Worm (Caenorhabditis elegans) whole organism, L1 larva: ENCODE data around the gene nhr-226.
A peak's percentile ranks its signal among the peaks of the same experiment; 100 is the strongest.

Experiments used
- C04F5.9 ChIP-seq: sonication (generic microtip); optimal IDR thresholded peaks from 2 replicates; lab custom pipeline; 2016; ENCODE audit warnings: missing genetic modification characterization, missing compliant biosample characterization
- Y116A8C.19 ChIP-seq: sonication (generic microtip); optimal IDR thresholded peaks from 2 replicates; lab custom pipeline; 2016; ENCODE audit warnings: missing compliant biosample characterization, missing genetic modification characterization, borderline replicate concordance
- aha-1 ChIP-seq: fragments of 150-350 bp; optimal IDR thresholded peaks from 2 replicates; lab custom pipeline; 2014; ENCODE audit warnings: missing biosample characterization, missing genetic modification characterization
- ama-1 ChIP-seq: fragments of 150-350 bp; optimal IDR thresholded peaks from 2 replicates; lab custom pipeline; 2014
- blmp-1 ChIP-seq: fragments of 150-350 bp; optimal IDR thresholded peaks from 2 replicates; lab custom pipeline; 2014; ENCODE audit warnings: missing biosample characterization, missing genetic modification characterization
- ceh-8 ChIP-seq: fragments of 200-800 bp; sonication (Bioruptor generic); optimal IDR thresholded peaks from 2 replicates; lab custom pipeline; 2018; ENCODE audit warnings: mild to moderate bottlenecking, missing genetic modification characterization, moderate library complexity, missing compliant biosample characterization
- ceh-90 ChIP-seq: sonication (generic microtip); optimal IDR thresholded peaks from 2 replicates; lab custom pipeline; 2016; ENCODE audit warnings: missing genetic modification characterization, missing compliant biosample characterization
- dpl-1 ChIP-seq, 3 experiments: fragments of 150-350 bp in 2 of 3; sonication (generic microtip) in 1 of 3; optimal IDR thresholded peaks; 2 replicates each; lab custom pipeline; 2014 to 2017; ENCODE audit warnings: missing biosample characterization in 3 of 3, missing genetic modification characterization in 3 of 3, missing genetic modification reagents in 3 of 3
- dsc-1 ChIP-seq: sonication (generic microtip); optimal IDR thresholded peaks from 2 replicates; lab custom pipeline; 2016; ENCODE audit warnings: mild to moderate bottlenecking, missing genetic modification characterization, missing compliant biosample characterization
- efl-1 ChIP-seq, 4 experiments: fragments of 150-350 bp; optimal IDR thresholded peaks in 3 of 4; peaks in 1 of 4; 1 replicate in 1 of 4; 2 replicates in 3 of 4; lab custom pipeline; 2014; ENCODE audit warnings: missing biosample characterization in 2 of 4, missing genetic modification characterization in 2 of 4, missing genetic modification reagents in 2 of 4
- egl-27 ChIP-seq, 2 experiments: fragments of 150-350 bp in 1 of 2; sonication (generic microtip); optimal IDR thresholded peaks; 3 replicates each; lab custom pipeline; 2017 to 2018; ENCODE audit warnings: missing biosample characterization in 2 of 2, missing genetic modification characterization in 2 of 2, missing genetic modification reagents in 2 of 2
- elt-2 ChIP-seq: sonication (generic microtip); optimal IDR thresholded peaks from 2 replicates; lab custom pipeline; 2016; ENCODE audit warnings: missing genetic modification characterization, mild to moderate bottlenecking, inconsistent platforms, missing compliant biosample characterization, missing genetic modification reagents
- elt-3 ChIP-seq, 6 experiments: fragments of 150-350 bp in 1 of 6; sonication (generic microtip); optimal IDR thresholded peaks; 2 replicates each; lab custom pipeline; 2017 to 2018; ENCODE audit warnings: missing biosample characterization in 6 of 6, missing genetic modification characterization in 6 of 6, inconsistent platforms in 1 of 6
- ets-5 ChIP-seq: fragments of 200-800 bp; sonication (Bioruptor generic); IDR thresholded peaks from 2 replicates; pipeline ENCODE4 v1.3.6; 2022; ENCODE audit warnings: missing genetic modification characterization, missing compliant biosample characterization
- fkh-10 ChIP-seq: sonication (generic microtip); optimal IDR thresholded peaks from 2 replicates; lab custom pipeline; 2017; ENCODE audit warnings: missing biosample characterization, missing genetic modification reagents, missing genetic modification characterization
- fkh-8 ChIP-seq: sonication (generic microtip); optimal IDR thresholded peaks from 2 replicates; lab custom pipeline; 2016; ENCODE audit warnings: mild to moderate bottlenecking, missing genetic modification characterization, missing compliant biosample characterization
- hlh-17 ChIP-seq: fragments of 200-800 bp; sonication (Bioruptor generic); optimal IDR thresholded peaks from 2 replicates; lab custom pipeline; 2018; ENCODE audit warnings: missing genetic modification characterization, mild to moderate bottlenecking, missing compliant biosample characterization, moderate library complexity, borderline replicate concordance
- irx-1 ChIP-seq: sonication (generic microtip); optimal IDR thresholded peaks from 2 replicates; lab custom pipeline; 2016; ENCODE audit warnings: missing genetic modification characterization, missing compliant biosample characterization
- isw-1 ChIP-seq: fragments of 200-800 bp; sonication (Bioruptor generic); IDR thresholded peaks from 2 replicates; pipeline ENCODE4 v1.3.6; 2022; ENCODE audit warnings: missing genetic modification characterization, missing compliant biosample characterization
- jun-1 ChIP-seq: fragments of 150-350 bp; optimal IDR thresholded peaks from 2 replicates; lab custom pipeline; 2014; ENCODE audit warnings: missing biosample characterization, missing genetic modification reagents, missing genetic modification characterization
- lin-13 ChIP-seq: fragments of 150-350 bp; optimal IDR thresholded peaks from 2 replicates; lab custom pipeline; 2014; ENCODE audit warnings: missing biosample characterization, missing genetic modification reagents, missing genetic modification characterization
- lin-14 ChIP-seq: fragments of 200-800 bp; sonication (Bioruptor generic); optimal IDR thresholded peaks from 2 replicates; lab custom pipeline; 2018; ENCODE audit warnings: mild to moderate bottlenecking, missing genetic modification characterization, moderate library complexity, missing compliant biosample characterization
- lin-15B ChIP-seq: fragments of 150-350 bp; sonication (generic microtip); optimal IDR thresholded peaks from 3 replicates; lab custom pipeline; 2014; ENCODE audit warnings: missing biosample characterization, missing genetic modification characterization
- lin-35 ChIP-seq, 2 experiments: fragments of 150-350 bp; optimal IDR thresholded peaks; 2 replicates each; lab custom pipeline; 2014; ENCODE audit warnings: missing biosample characterization in 2 of 2, missing genetic modification characterization in 2 of 2, missing genetic modification reagents in 2 of 2
- lin-39 ChIP-seq: fragments of 150-350 bp; optimal IDR thresholded peaks from 2 replicates; lab custom pipeline; 2014; ENCODE audit warnings: missing biosample characterization, missing genetic modification reagents, missing genetic modification characterization
- lir-3 ChIP-seq: sonication (generic microtip); optimal IDR thresholded peaks from 2 replicates; lab custom pipeline; 2016; ENCODE audit warnings: mild to moderate bottlenecking, missing genetic modification characterization, moderate library complexity, missing compliant biosample characterization; ENCODE audit not compliant: poor library complexity
- lsy-2 ChIP-seq, 2 experiments: fragments of 150-350 bp; optimal IDR thresholded peaks; 2 replicates each; lab custom pipeline; 2014; ENCODE audit warnings: missing biosample characterization in 2 of 2, missing genetic modification characterization in 2 of 2
- mep-1 ChIP-seq: fragments of 150-350 bp; optimal IDR thresholded peaks from 2 replicates; lab custom pipeline; 2014; ENCODE audit warnings: missing biosample characterization, missing genetic modification characterization
- nhr-12 ChIP-seq: sonication (generic microtip); optimal IDR thresholded peaks from 2 replicates; lab custom pipeline; 2017; ENCODE audit warnings: missing biosample characterization, missing genetic modification characterization
- nhr-19 ChIP-seq: fragments of 200-800 bp; sonication (Bioruptor generic); conservative IDR thresholded peaks from 2 replicates; pipeline ENCODE4 v1.3.6; 2022; ENCODE audit warnings: missing genetic modification characterization, missing compliant biosample characterization
- nhr-20 ChIP-seq: sonication (generic microtip); optimal IDR thresholded peaks from 2 replicates; lab custom pipeline; 2016; ENCODE audit warnings: mild to moderate bottlenecking, missing genetic modification characterization, missing compliant biosample characterization
- nhr-237 ChIP-seq: fragments of 150-350 bp; optimal IDR thresholded peaks from 2 replicates; lab custom pipeline; 2014; ENCODE audit warnings: missing biosample characterization, missing genetic modification characterization
- nhr-28 ChIP-seq: fragments of 150-350 bp; optimal IDR thresholded peaks from 2 replicates; lab custom pipeline; 2014; ENCODE audit warnings: missing biosample characterization, missing genetic modification characterization
- nhr-47 ChIP-seq: sonication (generic microtip); optimal IDR thresholded peaks from 2 replicates; lab custom pipeline; 2016; ENCODE audit warnings: mild to moderate bottlenecking, missing genetic modification characterization, moderate library complexity, missing compliant biosample characterization
- nhr-85 ChIP-seq: sonication (generic microtip); peaks from one replicate; lab custom pipeline; 2016; ENCODE audit warnings: missing genetic modification characterization, inconsistent platforms, missing compliant biosample characterization
- nhr-90 ChIP-seq: sonication (generic microtip); optimal IDR thresholded peaks from 2 replicates; lab custom pipeline; 2016; ENCODE audit warnings: mild to moderate bottlenecking, missing genetic modification characterization, missing compliant biosample characterization; ENCODE audit not compliant: poor library complexity
- pax-3 ChIP-seq: fragments of 200-800 bp; sonication (Bioruptor generic); optimal IDR thresholded peaks from 2 replicates; lab custom pipeline; 2018; ENCODE audit warnings: mild to moderate bottlenecking, missing genetic modification characterization, moderate library complexity, missing compliant biosample characterization
- skn-1 ChIP-seq: fragments of 150-350 bp; optimal IDR thresholded peaks from 2 replicates; lab custom pipeline; 2014; ENCODE audit warnings: missing biosample characterization, missing genetic modification characterization
- snu-23 ChIP-seq: sonication (generic microtip); optimal IDR thresholded peaks from 2 replicates; lab custom pipeline; 2016; ENCODE audit warnings: missing genetic modification characterization, missing compliant biosample characterization
- sptf-1 ChIP-seq: fragments of 150-350 bp; optimal IDR thresholded peaks from 2 replicates; lab custom pipeline; 2014; ENCODE audit warnings: missing biosample characterization, missing genetic modification characterization
- sup-37 ChIP-seq: fragments of 200-800 bp; sonication (Bioruptor generic); optimal IDR thresholded peaks from 2 replicates; lab custom pipeline; 2018; ENCODE audit warnings: mild to moderate bottlenecking, missing genetic modification characterization, missing compliant biosample characterization
- swsn-7 ChIP-seq: sonication (generic microtip); optimal IDR thresholded peaks from 2 replicates; lab custom pipeline; 2016; ENCODE audit warnings: missing genetic modification characterization, missing compliant biosample characterization
- tbx-2 ChIP-seq: sonication (generic microtip); optimal IDR thresholded peaks from 2 replicates; lab custom pipeline; 2016; ENCODE audit warnings: missing genetic modification characterization, missing compliant biosample characterization
- unc-86 ChIP-seq: sonication (generic microtip); optimal IDR thresholded peaks from 2 replicates; lab custom pipeline; 2016; ENCODE audit warnings: missing genetic modification characterization, missing compliant biosample characterization
- xbp-1 ChIP-seq: sonication (generic microtip); optimal IDR thresholded peaks from 2 replicates; lab custom pipeline; 2016; ENCODE audit warnings: missing genetic modification characterization, missing compliant biosample characterization
- ztf-11 ChIP-seq, 2 experiments: sonication (generic microtip); optimal IDR thresholded peaks; 2 replicates each; lab custom pipeline; 2016 to 2017; ENCODE audit warnings: missing genetic modification characterization in 2 of 2, missing biosample characterization in 1 of 2, missing compliant biosample characterization in 1 of 2

The nhr-226 gene

ce11 chrV:2294577-2294976, at the start of gene nhr-226:
Gene nhr-226, plus strand, starts transcription at chrV:2294877.
- TF ChIP-seq nhr-85 (tag; lab: Kevin White, UChicago) (no peak), hlh-17 (GFP tag; lab: Kevin White, UChicago) (no peak), dpl-1 (GFP tag; optimal IDR thresholded peaks at IDR 0.05; lab: Kevin White, UChicago) (no peak), tbx-2 (tag; lab: Kevin White, UChicago) (no peak), fkh-8 (tag; lab: Kevin White, UChicago) (no peak), jun-1 (tag; lab: Kevin White, UChicago) (no peak), elt-2 (tag; lab: Kevin White, UChicago) (no peak), aha-1 (tag; lab: Kevin White, UChicago) (no peak), lin-15B (no peak), ama-1 (lab: Kevin White, UChicago) (no peak), nhr-47 (tag; lab: Kevin White, UChicago) (no peak), lin-35 (GFP tag; optimal IDR thresholded peaks at IDR 0.05; lab: Kevin White, UChicago) (no peak)

DNA sequence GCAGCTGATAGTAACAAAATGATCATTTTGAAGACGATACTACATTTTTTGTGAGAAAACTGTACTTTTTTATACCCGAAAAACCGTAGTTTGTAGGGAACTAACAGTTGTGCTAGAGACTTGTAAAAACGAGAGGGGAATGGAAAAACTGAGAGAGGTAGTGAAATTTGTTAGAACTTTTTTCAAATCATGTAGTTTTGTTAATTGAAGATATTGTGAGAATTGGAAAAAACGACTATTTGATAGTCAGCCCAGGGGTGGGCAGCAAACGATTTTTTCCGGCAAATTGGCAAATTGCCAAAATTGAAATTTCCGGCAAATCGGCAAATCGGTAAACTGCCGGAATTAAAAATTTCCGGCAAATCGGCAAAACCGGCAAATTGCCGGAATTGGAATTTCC, 45.4 kb upstream of the nhr-226 start, which contains the start of gene cyp-33C6:
cyp-33C6 (minus strand) TSS at position 101 of the 400 bp plus-strand sequence.
- TF ChIP-seq blmp-1 (no peak), ceh-8 (GFP tag; lab: Kevin White, UChicago) (no peak), hlh-17 (GFP tag; lab: Kevin White, UChicago) (no peak)

- TF ChIP-seq dsc-1 (tag; lab: Kevin White, UChicago) = no peak
- TF ChIP-seq nhr-20 (tag; lab: Kevin White, UChicago) = peak; percentile 89
- TF ChIP-seq skn-1 (tag; lab: Kevin White, UChicago) = peak; percentile 81
- TF ChIP-seq egl-27 (tag; optimal IDR thresholded peaks at IDR 0.05; lab: Kevin White, UChicago) = no peak
- peak; percentile 36 for TF ChIP-seq nhr-90
- TF ChIP-seq irx-1 = no peak
- TF ChIP-seq lin-39 (tag; lab: Kevin White, UChicago) = no peak
- TF ChIP-seq nhr-237 (tag; lab: Kevin White, UChicago) = no peak
- no peak for TF ChIP-seq nhr-12
- peak; percentile 33 for TF ChIP-seq snu-23 (GFP tag; lab: Kevin White, UChicago)
- TF ChIP-seq lir-3 (tag; lab: Kevin White, UChicago) = no peak
- TF ChIP-seq ztf-11 (tag; optimal IDR thresholded peaks at IDR 0.05; lab: Kevin White, UChicago) = no peak
- TF ChIP-seq mep-1 = peak; percentile 19
- no peak for TF ChIP-seq fkh-10
- no peak for TF ChIP-seq ets-5
- TF ChIP-seq lin-15B = no peak
- TF ChIP-seq C04F5.9 (tag; lab: Kevin White, UChicago) = no peak
- no peak for TF ChIP-seq nhr-19 (GFP tag; lab: Robert Waterston, UW)
- no peak for TF ChIP-seq isw-1 (GFP tag; lab: Robert Waterston, UW)
- TF ChIP-seq unc-86 (tag; lab: Kevin White, UChicago) = no peak
- TF ChIP-seq elt-3 (tag; optimal IDR thresholded peaks at IDR 0.05; lab: Kevin White, UChicago) = peak in 1 of 6 experiments; percentile 37
- no peak for TF ChIP-seq lin-13 (GFP tag; lab: Kevin White, UChicago)
- TF ChIP-seq nhr-47 (tag; lab: Kevin White, UChicago) = no peak
- no peak for TF ChIP-seq Y116A8C.19 (tag; lab: Kevin White, UChicago)
- peak; percentile 88 for TF ChIP-seq lin-14
- no peak for TF ChIP-seq pax-3 (tag; lab: Kevin White, UChicago)
- no peak for TF ChIP-seq ceh-90 (tag; lab: Kevin White, UChicago)
- TF ChIP-seq lsy-2 (tag; optimal IDR thresholded peaks at IDR 0.05; lab: Kevin White, UChicago) = peak; percentile 19 to 23
- peak in 1 of 2 experiments; percentile 75 for TF ChIP-seq lin-35 (GFP tag; optimal IDR thresholded peaks at IDR 0.05; lab: Kevin White, UChicago)
- peak; percentile 75 for TF ChIP-seq elt-2 (tag; lab: Kevin White, UChicago)
- peak; percentile 46 for TF ChIP-seq jun-1 (tag; lab: Kevin White, UChicago)
- no peak for TF ChIP-seq swsn-7 (tag; lab: Kevin White, UChicago)
- TF ChIP-seq fkh-8 (tag; lab: Kevin White, UChicago) = peak; percentile 2
- TF ChIP-seq sup-37 (GFP tag; lab: Kevin White, UChicago) = no peak
- TF ChIP-seq nhr-28 (tag; lab: Kevin White, UChicago) = no peak
- TF ChIP-seq efl-1 (optimal IDR thresholded peaks at IDR 0.05; lab: Kevin White, UChicago) = peak in 1 of 2 experiments; percentile 29
- peak in 1 of 2 experiments; percentile 52 for TF ChIP-seq efl-1 (GFP tag; optimal IDR thresholded peaks at IDR 0.05 in 1 of 2; lab: Kevin White, UChicago)
- TF ChIP-seq blmp-1 = peak; percentile 20
- no peak for TF ChIP-seq sptf-1 (tag; lab: Kevin White, UChicago)
- no peak for TF ChIP-seq xbp-1 (tag; lab: Kevin White, UChicago)
Measured at ce11 chrV:2250126-2250590, 44.5 kb upstream of the nhr-226 start, which contains the start of gene cyp-33C7. Gene cyp-33C7, plus strand, starts transcription at chrV:2250540.
